Fruit fly (Drosophila melanogaster): ENCODE results near the gene CG14324.

DNA sequence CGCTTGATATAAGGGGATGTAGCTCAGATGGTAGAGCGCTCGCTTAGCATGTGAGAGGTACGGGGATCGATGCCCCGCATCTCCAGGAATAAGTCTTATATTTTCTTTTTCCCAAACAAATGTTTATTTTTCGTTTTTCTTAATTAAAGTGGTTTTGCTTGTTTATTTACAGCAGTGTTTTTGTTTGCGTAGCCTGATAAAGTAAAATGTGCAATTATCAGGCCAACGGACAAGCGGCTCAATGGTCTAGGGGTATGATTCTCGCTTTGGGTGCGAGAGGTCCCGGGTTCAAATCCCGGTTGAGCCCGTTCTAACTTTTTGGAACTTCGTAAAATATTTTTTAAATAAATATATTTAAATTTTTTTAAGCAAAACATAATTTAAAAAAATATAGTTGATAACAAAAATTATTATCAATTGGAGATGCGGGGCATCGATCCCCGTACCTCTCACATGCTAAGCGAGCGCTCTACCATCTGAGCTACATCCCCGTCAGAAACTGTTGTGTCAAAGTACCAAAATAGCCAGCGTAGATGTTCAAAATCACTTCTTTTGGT, 1.2 kb upstream of the CG14324 start:
- no peak for TF ChIP-seq h (optimal IDR thresholded peaks at IDR 0.05)
- TF ChIP-seq ttk (optimal IDR thresholded peaks at IDR 0.05), result no peak
- no peak for TF ChIP-seq psq (optimal IDR thresholded peaks at IDR 0.05)
- TF ChIP-seq insv (optimal IDR thresholded peaks at IDR 0.05), result no peak
- no peak for TF ChIP-seq Myc (optimal IDR thresholded peaks at IDR 0.05)
